Worm (Caenorhabditis elegans): ENCODE data around the gene mfsd-13.2.

mfsd-13.2 gene

DNA sequence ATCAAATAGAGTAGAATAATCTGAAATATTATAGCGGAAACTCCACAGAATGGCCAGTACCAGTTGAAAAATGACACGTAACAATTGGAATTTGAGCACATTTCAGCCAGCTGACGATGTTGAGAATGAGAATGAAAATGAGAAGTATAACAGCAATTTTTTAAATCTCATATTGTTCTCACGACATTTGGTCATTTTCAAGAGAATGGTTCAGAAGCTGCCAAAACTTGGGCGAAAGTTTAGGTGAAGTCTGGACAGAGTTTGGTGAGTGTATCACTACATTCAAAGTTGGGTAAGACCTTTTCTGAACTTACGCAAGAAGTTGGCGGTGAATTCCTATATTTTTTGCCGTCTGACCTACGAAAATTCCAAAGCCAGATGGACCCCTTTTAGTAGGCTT, 39.3 kb upstream of the mfsd-13.2 start, which contains the start of gene srd-58:
Gene srd-58, minus strand, starts transcription at position 101 of the 400 bp plus-strand sequence.
- no peak for TF ChIP-seq tbx-2 (tag; optimal IDR thresholded peaks at IDR 0.05)
- TF ChIP-seq snpc-4 (tag; optimal IDR thresholded peaks at IDR 0.05) = no peak
- TF ChIP-seq lin-39 (tag; optimal IDR thresholded peaks at IDR 0.05) = no peak
- TF ChIP-seq R02D3.7 (tag; optimal IDR thresholded peaks at IDR 0.05) = no peak
- no peak for TF ChIP-seq unc-62 (GFP tag; optimal IDR thresholded peaks at IDR 0.05)
- no peak for TF ChIP-seq nhr-11 (tag; optimal IDR thresholded peaks at IDR 0.05)

DNA sequence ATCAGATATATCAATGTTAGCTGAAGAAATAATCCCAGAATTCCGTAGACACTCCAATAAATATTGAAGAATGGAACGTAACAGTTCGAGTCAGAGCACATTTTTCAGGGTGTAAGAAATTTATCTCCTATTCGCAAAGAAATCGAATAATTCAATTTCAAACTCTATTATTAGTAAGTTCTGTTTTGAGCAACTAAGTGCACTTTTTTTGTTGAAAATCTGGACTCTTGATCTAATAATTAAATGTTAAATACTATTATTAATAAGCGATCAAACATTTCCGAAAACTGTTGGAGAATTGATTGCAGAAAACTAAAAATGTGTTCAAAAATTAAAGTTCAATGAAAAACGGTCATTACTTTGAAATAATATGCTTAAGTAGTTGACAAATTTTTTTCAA, 37.5 kb upstream of the mfsd-13.2 start, which contains the start of gene srd-56:
Gene srd-56, minus strand, starts transcription at position 101 of the 400 bp plus-strand sequence.
- TF ChIP-seq pha-4 (tag; optimal IDR thresholded peaks at IDR 0.05) (no peak), ama-1 (optimal IDR thresholded peaks at IDR 0.05) (no peak), R02D3.7 (tag; optimal IDR thresholded peaks at IDR 0.05) (no peak), lsy-12 (tag; optimal IDR thresholded peaks at IDR 0.05) (no peak), nhr-43 (tag; optimal IDR thresholded peaks at IDR 0.05; ENCODE audit: poor library complexity, severe bottlenecking) (no peak), unc-39 (tag; optimal IDR thresholded peaks at IDR 0.05) (no peak), daf-12 (tag; optimal IDR thresholded peaks at IDR 0.05) (no peak), ceh-28 (tag; optimal IDR thresholded peaks at IDR 0.05) (no peak), eor-1 (tag; optimal IDR thresholded peaks at IDR 0.05) (no peak), ZK546.5 (tag; optimal IDR thresholded peaks at IDR 0.05) (no peak), nhr-237 (tag; optimal IDR thresholded peaks at IDR 0.05) (no peak), ztf-4 (tag; optimal IDR thresholded peaks at IDR 0.05) (no peak), skn-1 (tag; optimal IDR thresholded peaks at IDR 0.05) (no peak), nfya-1 (tag; optimal IDR thresholded peaks at IDR 0.05; ENCODE audit: insufficient read depth) (no peak), mml-1 (tag; optimal IDR thresholded peaks at IDR 0.05) (no peak), lin-39 (tag; optimal IDR thresholded peaks at IDR 0.05) (no peak), nhr-76 (tag; optimal IDR thresholded peaks at IDR 0.05) (no peak), nhr-23 (tag; optimal IDR thresholded peaks at IDR 0.05) (no peak)

DNA sequence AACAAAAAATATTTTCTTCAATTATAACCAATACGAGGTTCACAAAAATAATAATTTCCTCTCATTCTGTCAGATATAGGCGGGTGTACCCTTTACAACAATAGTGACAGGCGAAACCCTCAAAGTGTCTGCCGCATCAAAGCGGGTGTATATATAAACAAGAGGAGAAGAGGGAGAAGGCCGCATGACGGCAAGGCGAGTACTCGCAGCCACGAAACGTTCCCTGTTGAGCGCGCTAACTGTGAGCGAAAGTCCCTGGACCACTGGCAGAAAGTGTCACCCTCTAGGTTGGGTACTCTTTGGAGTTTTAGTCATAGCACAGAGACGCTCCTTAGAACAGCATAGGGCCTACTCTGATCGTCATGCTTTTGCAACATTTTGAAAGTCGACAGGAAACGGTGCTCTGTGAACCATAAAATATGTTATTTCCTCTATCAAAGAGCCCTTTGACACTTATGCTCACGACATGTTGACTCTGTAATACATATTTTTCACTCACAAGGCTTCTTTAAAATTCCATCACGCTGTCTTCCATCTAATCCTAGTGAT, 34.5 kb upstream of the mfsd-13.2 start, which contains the start of gene pcrg-1:
Gene pcrg-1, plus strand, starts transcription at position 499 of the 549 bp plus-strand sequence.
- TF ChIP-seq nhr-237 (tag; optimal IDR thresholded peaks at IDR 0.05) (no peak), tbx-2 (tag; optimal IDR thresholded peaks at IDR 0.05) (peak; percentile 78), sea-2 (GFP tag; optimal IDR thresholded peaks at IDR 0.05) (peak; percentile 24), skn-1 (tag; optimal IDR thresholded peaks at IDR 0.05) (no peak), elt-2 (tag; optimal IDR thresholded peaks at IDR 0.05) (peak; percentile 41), ama-1 (optimal IDR thresholded peaks at IDR 0.05) (no peak), lsy-12 (tag; optimal IDR thresholded peaks at IDR 0.05) (peak; percentile 76), ceh-9 (tag; optimal IDR thresholded peaks at IDR 0.05) (no peak), egl-27 (tag; optimal IDR thresholded peaks at IDR 0.05) (no peak), jun-1 (tag; optimal IDR thresholded peaks at IDR 0.05) (no peak), elt-3 (tag; optimal IDR thresholded peaks at IDR 0.05) (peak in 1 of 3 experiments; percentile 42), fkh-10 (GFP tag; optimal IDR thresholded peaks at IDR 0.05) (no peak), nhr-25 (tag; optimal IDR thresholded peaks at IDR 0.05) (peak; percentile 83), aly-2 (tag; optimal IDR thresholded peaks at IDR 0.05) (no peak), snpc-4 (tag; optimal IDR thresholded peaks at IDR 0.05) (peak; percentile 99), eor-1 (tag; optimal IDR thresholded peaks at IDR 0.05) (no peak), zag-1 (tag; optimal IDR thresholded peaks at IDR 0.05) (no peak), nfya-1 (tag; optimal IDR thresholded peaks at IDR 0.05; ENCODE audit: insufficient read depth) (peak; percentile 67), nhr-12 (tag; optimal IDR thresholded peaks at IDR 0.05) (no peak), pha-4 (tag; optimal IDR thresholded peaks at IDR 0.05) (peak; percentile 46), mml-1 (tag; optimal IDR thresholded peaks at IDR 0.05) (no peak), nhr-76 (tag; optimal IDR thresholded peaks at IDR 0.05) (no peak), nhr-11 (tag; optimal IDR thresholded peaks at IDR 0.05) (no peak), lin-39 (tag; optimal IDR thresholded peaks at IDR 0.05) (peak; percentile 66), nhr-23 (tag; optimal IDR thresholded peaks at IDR 0.05) (peak; percentile 34), ceh-82 (tag; optimal IDR thresholded peaks at IDR 0.05) (peak; percentile 33), unc-39 (tag; optimal IDR thresholded peaks at IDR 0.05) (no peak), elt-1 (tag; optimal IDR thresholded peaks at IDR 0.05) (no peak), pqm-1 (tag; optimal IDR thresholded peaks at IDR 0.05) (no peak), nhr-67 (tag; optimal IDR thresholded peaks at IDR 0.05) (no peak), fos-1 (tag; optimal IDR thresholded peaks at IDR 0.05) (no peak), R02D3.7 (tag; optimal IDR thresholded peaks at IDR 0.05) (peak; percentile 56), nhr-43 (tag; optimal IDR thresholded peaks at IDR 0.05; ENCODE audit: poor library complexity, severe bottlenecking) (peak; percentile 78)

All from whole organism, L3 larva.